Fruit fly (Drosophila melanogaster) whole organism, embryonic: Measurements from ENCODE around the gene CG43163.

ENCODE experiments used
- CG10654 ChIP-seq: fragments of 200-800 bp; sonication (Bioruptor generic); optimal IDR thresholded peaks from 2 replicates; lab custom pipeline; 2016; ENCODE audit warnings: missing biosample characterization, missing genetic modification characterization
- CG12391 ChIP-seq: fragments of 200-800 bp; sonication (Bioruptor generic); optimal IDR thresholded peaks from 3 replicates; lab custom pipeline; 2018; ENCODE audit warnings: missing biosample characterization, mild to moderate bottlenecking, missing genetic modification characterization, moderate library complexity
- CG13287 ChIP-seq: fragments of 200-800 bp; sonication (Bioruptor generic); IDR thresholded peaks from 2 replicates; pipeline ENCODE4 v1.3.6; 2022; ENCODE audit warnings: missing biosample characterization, missing genetic modification characterization; ENCODE audit not compliant: partially characterized antibody
- CG13424 ChIP-seq: fragments of 200-800 bp; sonication (Bioruptor generic); optimal IDR thresholded peaks from 2 replicates; lab custom pipeline; 2019; ENCODE audit warnings: missing biosample characterization, mild to moderate bottlenecking, missing genetic modification characterization, moderate library complexity
- CG14965 ChIP-seq: fragments of 200-800 bp; sonication (Bioruptor generic); optimal IDR thresholded peaks from 2 replicates; lab custom pipeline; 2016; ENCODE audit warnings: missing biosample characterization, missing genetic modification characterization, borderline replicate concordance
- CG15073 ChIP-seq: fragments of 200-800 bp; sonication (Bioruptor generic); optimal IDR thresholded peaks from 2 replicates; lab custom pipeline; 2016; ENCODE audit warnings: missing biosample characterization, missing genetic modification characterization
- CG15479 ChIP-seq: fragments of 200-800 bp; sonication (Bioruptor generic); optimal IDR thresholded peaks from 3 replicates; lab custom pipeline; 2019; ENCODE audit warnings: missing biosample characterization, mild to moderate bottlenecking, missing genetic modification characterization, moderate library complexity
- CG16779 ChIP-seq: fragments of 200-800 bp; sonication (Bioruptor generic); IDR thresholded peaks from 2 replicates; pipeline ENCODE4 v1.3.6; 2022; ENCODE audit warnings: missing biosample characterization, missing genetic modification characterization
- CG17186 ChIP-seq: fragments of 200-800 bp; sonication (Bioruptor generic); optimal IDR thresholded peaks from 3 replicates; lab custom pipeline; 2017; ENCODE audit warnings: missing biosample characterization, missing genetic modification reagents, missing genetic modification characterization
- CG17361 ChIP-seq: fragments of 200-800 bp; sonication (Bioruptor generic); IDR thresholded peaks from 3 replicates; pipeline ENCODE4 v1.3.6; 2022; ENCODE audit warnings: missing biosample characterization, missing genetic modification characterization
- CG17912 ChIP-seq: fragments of 200-800 bp; sonication (Bioruptor generic); optimal IDR thresholded peaks from 2 replicates; lab custom pipeline; 2018; ENCODE audit warnings: missing biosample characterization, mild to moderate bottlenecking, missing genetic modification characterization
- CG18262 ChIP-seq: fragments of 200-800 bp; optimal IDR thresholded peaks from 3 replicates; lab custom pipeline; 2019; ENCODE audit warnings: missing biosample characterization, mild to moderate bottlenecking, missing genetic modification characterization, moderate library complexity
- CG18764 ChIP-seq: fragments of 200-800 bp; sonication (Bioruptor generic); optimal IDR thresholded peaks from 3 replicates; lab custom pipeline; 2016; ENCODE audit warnings: missing biosample characterization, missing genetic modification characterization
- CG2129 ChIP-seq: fragments of 200-800 bp; sonication (Bioruptor generic); IDR thresholded peaks from 2 replicates; pipeline ENCODE4 v1.3.6; 2022; ENCODE audit warnings: missing biosample characterization, missing genetic modification characterization; ENCODE audit not compliant: partially characterized antibody
- CG2199 ChIP-seq: fragments of 200-800 bp; sonication (Bioruptor generic); IDR thresholded peaks from 3 replicates; pipeline ENCODE4 v1.3.6; 2022; ENCODE audit warnings: missing biosample characterization, missing genetic modification characterization
- CG2678 ChIP-seq: fragments of 200-800 bp; sonication (Bioruptor generic); optimal IDR thresholded peaks from 3 replicates; lab custom pipeline; 2019; ENCODE audit warnings: missing biosample characterization, mild to moderate bottlenecking, missing genetic modification characterization, moderate library complexity
- CG33557 ChIP-seq: fragments of 200-800 bp; sonication (Bioruptor generic); optimal IDR thresholded peaks from 2 replicates; lab custom pipeline; 2019; ENCODE audit warnings: missing biosample characterization, mild to moderate bottlenecking, missing genetic modification characterization, moderate library complexity
- CG34376 ChIP-seq: fragments of 200-800 bp; sonication (Bioruptor generic); optimal IDR thresholded peaks from 2 replicates; lab custom pipeline; 2018; ENCODE audit warnings: missing biosample characterization, mild to moderate bottlenecking, missing genetic modification characterization
- CG3726 ChIP-seq: fragments of 200-800 bp; sonication (Bioruptor generic); IDR thresholded peaks from 3 replicates; pipeline ENCODE4, ENCODE4 v1.3.6; 2022; ENCODE audit warnings: missing biosample characterization, missing genetic modification characterization
- CG3838 ChIP-seq: fragments of 200-800 bp; sonication (Bioruptor generic); optimal IDR thresholded peaks from 3 replicates; lab custom pipeline; 2016; ENCODE audit warnings: missing biosample characterization, missing genetic modification characterization
- CG6683 ChIP-seq: fragments of 200-800 bp; sonication (Bioruptor generic); optimal IDR thresholded peaks from 2 replicates; lab custom pipeline; 2017; ENCODE audit warnings: missing biosample characterization, mild to moderate bottlenecking, missing genetic modification characterization, missing genetic modification reagents
- CG7786 ChIP-seq: fragments of 200-800 bp; sonication (Bioruptor generic); optimal IDR thresholded peaks from 2 replicates; lab custom pipeline; 2016; ENCODE audit warnings: missing biosample characterization, missing genetic modification characterization
- CG7987 ChIP-seq: fragments of 200-800 bp; sonication (Bioruptor generic); optimal IDR thresholded peaks from 2 replicates; lab custom pipeline; 2018; ENCODE audit warnings: missing biosample characterization, mild to moderate bottlenecking, missing genetic modification characterization, moderate library complexity
- CG8359 ChIP-seq: fragments of 200-800 bp; sonication (Bioruptor generic); optimal IDR thresholded peaks from 2 replicates; lab custom pipeline; 2017; ENCODE audit warnings: missing biosample characterization, mild to moderate bottlenecking, missing genetic modification characterization, borderline replicate concordance
- CG9797 ChIP-seq: fragments of 200-800 bp; sonication (Bioruptor generic); optimal IDR thresholded peaks from 3 replicates; lab custom pipeline; 2018; ENCODE audit warnings: missing biosample characterization, mild to moderate bottlenecking, missing genetic modification characterization
- Elba2 ChIP-seq: fragments of 200-800 bp; sonication (Bioruptor generic); optimal IDR thresholded peaks from 3 replicates; lab custom pipeline; 2016; ENCODE audit warnings: missing biosample characterization, missing genetic modification characterization
- Gsc ChIP-seq: fragments of 200-800 bp; sonication (Bioruptor generic); IDR thresholded peaks from 2 replicates; pipeline ENCODE4 v1.3.6; 2022; ENCODE audit warnings: missing biosample characterization, missing genetic modification characterization
- MBD-R2 ChIP-seq: fragments of 200-800 bp; sonication (Bioruptor generic); IDR thresholded peaks from 2 replicates; pipeline ENCODE4 v1.3.6; 2022; ENCODE audit warnings: missing biosample characterization, missing genetic modification characterization
- Pdp1 ChIP-seq, 2 experiments: fragments of 200-800 bp; sonication (Bioruptor generic); optimal IDR thresholded peaks; 3 replicates each; lab custom pipeline; 2016; ENCODE audit warnings: missing biosample characterization in 2 of 2, missing genetic modification characterization in 2 of 2, mild to moderate bottlenecking in 1 of 2, moderate library complexity in 1 of 2
- Sox100B ChIP-seq: fragments of 200-800 bp; sonication (Bioruptor generic); optimal IDR thresholded peaks from 3 replicates; lab custom pipeline; 2018; ENCODE audit warnings: missing biosample characterization, mild to moderate bottlenecking, missing genetic modification characterization
- Stat92E ChIP-seq, 3 experiments: fragments of >200 bp in 2 of 3; fragments of 200-800 bp in 1 of 3; sonication (Bioruptor generic) in 1 of 3; optimal IDR thresholded peaks; 2 replicates each; lab custom pipeline; 2017 to 2019; ENCODE audit warnings: missing biosample characterization in 3 of 3, missing genetic modification characterization in 3 of 3, mild to moderate bottlenecking in 1 of 3, moderate library complexity in 1 of 3
- Tbp ChIP-seq: fragments of >200 bp; optimal IDR thresholded peaks from 2 replicates; lab custom pipeline; 2018; ENCODE audit warnings: missing biosample characterization, missing genetic modification characterization
- ap ChIP-seq: fragments of 200-800 bp; sonication (Bioruptor generic); IDR thresholded peaks from 2 replicates; pipeline ENCODE4 v1.3.6; 2022; ENCODE audit warnings: missing biosample characterization, missing genetic modification characterization
- btn ChIP-seq: fragments of 200-800 bp; sonication (Bioruptor generic); optimal IDR thresholded peaks from 2 replicates; lab custom pipeline; 2016; ENCODE audit warnings: missing biosample characterization, missing genetic modification characterization
- chinmo ChIP-seq: fragments of 200-800 bp; sonication (Bioruptor generic); IDR thresholded peaks from 4 replicates; pipeline ENCODE4 v1.3.6; 2022; ENCODE audit warnings: missing biosample characterization, missing genetic modification characterization; ENCODE audit not compliant: partially characterized antibody
- dm ChIP-seq: fragments of 200-800 bp; sonication (Bioruptor generic); optimal IDR thresholded peaks from 3 replicates; lab custom pipeline; 2016; ENCODE audit warnings: missing biosample characterization, missing genetic modification characterization
- ewg ChIP-seq: fragments of 200-800 bp; sonication (Bioruptor generic); optimal IDR thresholded peaks from 3 replicates; lab custom pipeline; 2017; ENCODE audit warnings: mild to moderate bottlenecking, missing biosample characterization, missing genetic modification reagents, missing genetic modification characterization
- exex ChIP-seq: fragments of 200-800 bp; sonication (Bioruptor generic); optimal IDR thresholded peaks from 4 replicates; lab custom pipeline; 2018; ENCODE audit warnings: missing biosample characterization, mild to moderate bottlenecking, missing genetic modification characterization, moderate library complexity
- hth ChIP-seq: fragments of >200 bp; optimal IDR thresholded peaks from 2 replicates; lab custom pipeline; 2017; ENCODE audit warnings: inconsistent platforms
- lbe ChIP-seq: fragments of 200-800 bp; sonication (Bioruptor generic); optimal IDR thresholded peaks from 2 replicates; lab custom pipeline; 2016; ENCODE audit warnings: missing biosample characterization, mild to moderate bottlenecking, missing genetic modification characterization
- lola ChIP-seq, 3 experiments: fragments of >200 bp in 2 of 3; fragments of 200-800 bp in 1 of 3; sonication (Bioruptor generic) in 1 of 3; optimal IDR thresholded peaks; 2 replicates each; lab custom pipeline; 2017 to 2019; ENCODE audit warnings: missing biosample characterization in 3 of 3, missing genetic modification characterization in 3 of 3, mild to moderate bottlenecking in 1 of 3, moderate library complexity in 1 of 3
- pum ChIP-seq: fragments of 200-800 bp; sonication (Bioruptor generic); optimal IDR thresholded peaks from 2 replicates; lab custom pipeline; 2016; ENCODE audit warnings: missing biosample characterization, missing genetic modification characterization
- scrt ChIP-seq: fragments of 200-800 bp; sonication (Bioruptor generic); optimal IDR thresholded peaks from 2 replicates; lab custom pipeline; 2018; ENCODE audit warnings: missing biosample characterization, mild to moderate bottlenecking, missing genetic modification characterization, moderate library complexity
- seq ChIP-seq: fragments of 200-800 bp; sonication (Bioruptor generic); IDR thresholded peaks from 2 replicates; pipeline ENCODE4 v1.3.6; 2022; ENCODE audit warnings: missing biosample characterization, missing genetic modification characterization
- sisA ChIP-seq: fragments of 200-800 bp; sonication (Bioruptor generic); IDR thresholded peaks from 2 replicates; pipeline ENCODE4 v1.3.6; 2022; ENCODE audit warnings: missing biosample characterization, missing genetic modification characterization
- tup ChIP-seq: fragments of 200-800 bp; sonication (Bioruptor generic); optimal IDR thresholded peaks from 2 replicates; lab custom pipeline; 2016; ENCODE audit warnings: missing biosample characterization, mild to moderate bottlenecking, missing genetic modification characterization, moderate library complexity
- twi ChIP-seq: fragments of 200-800 bp; optimal IDR thresholded peaks from 2 replicates; lab custom pipeline; 2019; ENCODE audit warnings: missing biosample characterization, mild to moderate bottlenecking, missing genetic modification characterization, moderate library complexity
- tx ChIP-seq: fragments of 200-800 bp; sonication (Bioruptor generic); optimal IDR thresholded peaks from 2 replicates; lab custom pipeline; 2016; ENCODE audit warnings: missing biosample characterization, missing genetic modification characterization
- usp ChIP-seq: fragments of >200 bp; optimal IDR thresholded peaks from 2 replicates; lab custom pipeline; 2017; ENCODE audit warnings: missing biosample characterization, missing genetic modification characterization

The CG43163 gene

dm6 chr3L:8509567-8510109, 2.7 kb upstream of the CG43163 start, which contains the start of the genes ZC3H3 and Pus7:
TSS of gene ZC3H3 (minus strand) at chr3L:8509763.
TSS of gene Pus7 (plus strand) at chr3L:8510003.
- TF ChIP-seq CG18262 (tag; lab: Kevin White, UChicago) (no peak), CG17186 (no peak), CG10654 (GFP tag; lab: Kevin White, UChicago) (peak; percentile 4), CG3838 (no peak), CG2199 (GFP tag; lab: Robert Waterston, UW) (no peak), CG12391 (tag; lab: Kevin White, UChicago) (peak; percentile 65), CG33557 (GFP tag; lab: Kevin White, UChicago) (no peak), Pdp1 (GFP tag; optimal IDR thresholded peaks at IDR 0.05; lab: Kevin White, UChicago) (peak in 1 of 2 experiments; percentile 7), sisA (GFP tag; lab: Robert Waterston, UW) (no peak), CG16779 (GFP tag; lab: Robert Waterston, UW) (no peak), CG14965 (GFP tag; lab: Kevin White, UChicago) (no peak), dm (peak; percentile 72), CG34376 (GFP tag; lab: Kevin White, UChicago) (no peak), Tbp (GFP tag; lab: Kevin White, UChicago) (no peak), ewg (GFP tag; lab: Kevin White, UChicago) (peak; percentile 37), exex (tag; lab: Kevin White, UChicago) (no peak), Elba2 (GFP tag; lab: Kevin White, UChicago) (peak; percentile 17), MBD-R2 (GFP tag; lab: Robert Waterston, UW) (peak; percentile 65), CG8359 (GFP tag; lab: Kevin White, UChicago) (no peak), lbe (GFP tag; lab: Kevin White, UChicago) (no peak), CG17361 (GFP tag; lab: Robert Waterston, UW) (peak; percentile 43; the same call in 1 of the 3 replicates), twi (tag; lab: Kevin White, UChicago) (peak; percentile 3), CG13424 (tag; lab: Kevin White, UChicago) (peak; percentile 37), hth (lab: Kevin White, UChicago) (no peak), lola (GFP tag; optimal IDR thresholded peaks at IDR 0.05; lab: Kevin White, UChicago) (no peak), Sox100B (GFP tag; lab: Kevin White, UChicago) (no peak), CG2678 (tag; lab: Kevin White, UChicago) (no peak), CG9797 (GFP tag; lab: Kevin White, UChicago) (peak; percentile 73), scrt (peak; percentile 47), CG15479 (GFP tag; lab: Kevin White, UChicago) (peak; percentile 58), tup (GFP tag; lab: Kevin White, UChicago) (no peak), Gsc (GFP tag; lab: Robert Waterston, UW) (no peak), CG7987 (GFP tag; lab: Kevin White, UChicago) (no peak), Stat92E (GFP tag; optimal IDR thresholded peaks at IDR 0.05; lab: Kevin White, UChicago) (no peak), CG3726 (GFP tag; lab: Robert Waterston, UW) (no peak), CG18764 (GFP tag; lab: Kevin White, UChicago) (no peak), tx (GFP tag; lab: Kevin White, UChicago) (no peak), CG13287 (GFP tag; lab: Robert Waterston, UW) (peak; percentile 47), CG15073 (no peak), btn (GFP tag; lab: Kevin White, UChicago) (no peak), pum (no peak), usp (GFP tag; lab: Kevin White, UChicago) (no peak), CG17912 (GFP tag; lab: Kevin White, UChicago) (no peak), seq (GFP tag; lab: Robert Waterston, UW) (no peak), CG6683 (GFP tag; lab: Kevin White, UChicago) (peak; percentile 7), chinmo (GFP tag; lab: Robert Waterston, UW) (peak; percentile 65; the same call in 1 of the 4 replicates), CG7786 (GFP tag; lab: Kevin White, UChicago) (no peak), CG2129 (GFP tag; lab: Robert Waterston, UW) (no peak), ap (GFP tag; lab: Robert Waterston, UW) (no peak)
